Fruit fly (Drosophila melanogaster): ENCODE results near the gene Gr93c.

dm6 chr3R:21825775-21826558 lies 19.1 kb downstream of the Gr93c start:
- TF ChIP-seq CG7745 (tag; optimal IDR thresholded peaks at IDR 0.05) (no peak), Blimp-1 (GFP tag; optimal IDR thresholded peaks at IDR 0.05) (no peak), Ets97D (GFP tag; optimal IDR thresholded peaks at IDR 0.05) (no peak), CG16813 (GFP tag; IDR thresholded peaks at IDR 0.05; ENCODE audit: partially characterized antibody) (no peak), toy (GFP tag; IDR thresholded peaks at IDR 0.05) (0 out of 2 replicates have a peak, but pooled peaks have one; percentile 17), Gsc (GFP tag; IDR thresholded peaks at IDR 0.05) (no peak)

All from whole organism, embryonic.